Worm (Caenorhabditis elegans) whole organism, young adult: Measurements from ENCODE around the gene tag-342.

ENCODE experiments used
- F23B12.7 ChIP-seq: sonication (generic microtip); optimal IDR thresholded peaks from 2 replicates; lab custom pipeline; 2017; ENCODE audit warnings: missing genetic modification characterization, mild to moderate bottlenecking, missing compliant biosample characterization, antibody characterized with exemption, moderate library complexity; ENCODE audit not compliant: insufficient read depth
- ama-1 ChIP-seq, 3 experiments: fragments of 150-350 bp in 1 of 3; sonication (generic microtip) in 2 of 3; optimal IDR thresholded peaks; 2 replicates each; lab custom pipeline; 2014 to 2018; ENCODE audit warnings: missing biosample characterization in 2 of 3, missing genetic modification characterization in 2 of 3, missing genetic modification reagents in 2 of 3
- bed-1 ChIP-seq: fragments of 200-800 bp; sonication (Bioruptor generic); IDR thresholded peaks from 2 replicates; pipeline ENCODE4 v1.3.6; 2022; ENCODE audit warnings: missing genetic modification reagents, missing genetic modification characterization, missing compliant biosample characterization
- dpl-1 ChIP-seq: fragments of 150-350 bp; optimal IDR thresholded peaks from 2 replicates; lab custom pipeline; 2014; ENCODE audit warnings: missing biosample characterization, missing genetic modification reagents, missing genetic modification characterization
- mes-4 ChIP-seq: sonication (generic microtip); optimal IDR thresholded peaks from 2 replicates; lab custom pipeline; 2016; ENCODE audit warnings: missing genotype, missing genetic modification characterization, missing compliant biosample characterization
- nhr-179 ChIP-seq: sonication (generic microtip); optimal IDR thresholded peaks from 2 replicates; lab custom pipeline; 2016; ENCODE audit warnings: mild to moderate bottlenecking, missing genetic modification characterization, missing compliant biosample characterization
- rcor-1 ChIP-seq: fragments of 200-800 bp; sonication (Bioruptor generic); IDR thresholded peaks from 2 replicates; pipeline ENCODE4 v1.3.6; 2022; ENCODE audit warnings: missing genetic modification reagents, missing genetic modification characterization, missing compliant biosample characterization
- zim-3 ChIP-seq: sonication (generic microtip); optimal IDR thresholded peaks from 2 replicates; lab custom pipeline; 2017; ENCODE audit warnings: mild to moderate bottlenecking, missing genetic modification characterization, moderate library complexity, missing compliant biosample characterization

- no peak for TF ChIP-seq ama-1 (optimal IDR thresholded peaks at IDR 0.05; lab: Kevin White, UChicago)
- no peak for TF ChIP-seq ama-1 (GFP tag; optimal IDR thresholded peaks at IDR 0.05; lab: Kevin White, UChicago)
- no peak for TF ChIP-seq mes-4 (tag; lab: Kevin White, UChicago)
- TF ChIP-seq rcor-1 (GFP tag; lab: Robert Waterston, UW) = no peak
- no peak for TF ChIP-seq zim-3 (tag; lab: Kevin White, UChicago)
- no peak for TF ChIP-seq bed-1 (GFP tag; lab: Robert Waterston, UW)
- TF ChIP-seq dpl-1 (GFP tag; lab: Kevin White, UChicago) = no peak
- no peak for TF ChIP-seq F23B12.7 (tag; lab: Kevin White, UChicago)
- TF ChIP-seq nhr-179 = no peak
Measured at ce11 chrIII:9442846-9443245, 25.1 kb upstream of the tag-342 start.
